Worm (Caenorhabditis elegans): ENCODE data around the gene C18A11.4.
A peak's percentile ranks its signal among the peaks of the same experiment; 100 is the strongest.

C18A11.4 gene

DNA sequence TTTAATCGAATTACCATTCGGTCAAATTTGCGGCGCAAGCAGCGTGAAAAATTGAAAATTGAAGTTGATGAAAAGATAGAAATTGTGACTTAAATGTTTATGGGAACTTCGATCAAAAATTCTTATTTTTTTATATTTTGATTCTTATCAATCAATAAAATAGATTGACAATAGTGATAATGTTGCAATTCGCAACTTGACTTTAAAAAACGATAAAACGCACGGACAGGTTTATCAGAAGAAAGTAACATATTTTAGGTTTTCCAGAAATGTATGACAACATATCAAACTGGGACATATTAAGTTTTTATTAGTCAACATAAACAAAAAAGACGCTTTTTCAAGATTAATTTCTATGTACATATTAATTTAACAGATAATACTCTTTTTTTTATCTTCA lies 38.0 kb downstream of the C18A11.4 start:
- TF ChIP-seq flh-1 (GFP tag; optimal IDR thresholded peaks at IDR 0.05) (no peak), elt-1 (tag; optimal IDR thresholded peaks at IDR 0.05; ENCODE audit: borderline replicate concordance, insufficient read depth) (no peak), lin-13 (tag; optimal IDR thresholded peaks at IDR 0.05) (no peak), ceh-39 (tag; optimal IDR thresholded peaks at IDR 0.05) (no peak), hlh-1 (tag; optimal IDR thresholded peaks at IDR 0.05) (no peak)

- no peak for TF ChIP-seq lsy-2 (tag; optimal IDR thresholded peaks at IDR 0.05)
- TF ChIP-seq hlh-1 (tag; optimal IDR thresholded peaks at IDR 0.05): no peak
- TF ChIP-seq elt-1 (tag; optimal IDR thresholded peaks at IDR 0.05; ENCODE audit: borderline replicate concordance, insufficient read depth): peak; percentile 9
- TF ChIP-seq mab-5 (tag; optimal IDR thresholded peaks at IDR 0.05): no peak
Observed at ce11 chrX:8083919-8084318, 38.6 kb downstream of the C18A11.4 start, which contains the start of gene K07E3.4. Gene K07E3.4, minus strand, starts transcription at chrX:8084018.

DNA sequence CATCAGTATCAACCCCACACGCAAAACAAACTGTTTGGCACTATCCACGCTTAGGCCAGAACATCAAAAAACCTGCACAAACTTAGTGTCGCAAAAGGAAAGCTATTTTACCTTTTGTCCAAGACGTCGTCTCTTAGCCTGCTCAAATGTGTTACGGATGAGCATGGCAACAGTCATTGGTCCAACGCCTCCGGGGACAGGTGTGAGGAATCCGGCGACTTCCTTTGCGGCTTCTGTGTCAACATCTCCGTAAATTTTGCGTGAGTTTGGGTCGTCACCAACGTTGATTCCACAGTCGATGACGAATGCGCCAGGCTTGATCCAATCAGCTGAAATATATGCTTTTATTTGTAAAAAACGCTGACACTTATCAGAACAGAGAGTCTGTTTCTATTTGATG lies 39.4 kb downstream of the C18A11.4 start:
- no peak for TF ChIP-seq ceh-83 (GFP tag; optimal IDR thresholded peaks at IDR 0.05)
- no peak for TF ChIP-seq lin-32 (GFP tag; optimal IDR thresholded peaks at IDR 0.05)
- no peak for TF ChIP-seq unc-39 (tag; optimal IDR thresholded peaks at IDR 0.05)
- no peak for TF ChIP-seq blmp-1 (tag; optimal IDR thresholded peaks at IDR 0.05)
- no peak for TF ChIP-seq ceh-39 (tag; optimal IDR thresholded peaks at IDR 0.05)
- TF ChIP-seq zip-8 (tag; optimal IDR thresholded peaks at IDR 0.05): no peak
- TF ChIP-seq hlh-1 (tag; optimal IDR thresholded peaks at IDR 0.05): no peak
- no peak for TF ChIP-seq unc-62 (GFP tag; optimal IDR thresholded peaks at IDR 0.05)
- no peak for TF ChIP-seq elt-1 (tag; optimal IDR thresholded peaks at IDR 0.05; ENCODE audit: borderline replicate concordance, insufficient read depth)
- TF ChIP-seq unc-120 (tag; optimal IDR thresholded peaks at IDR 0.05; ENCODE audit: poor library complexity, severe bottlenecking): no peak

ce11 chrX:8086450-8086724 lies 41.1 kb downstream of the C18A11.4 start, which contains the start of gene dao-3:
Gene dao-3, minus strand, starts transcription at chrX:8086550.
- TF ChIP-seq sptf-1 (tag; optimal IDR thresholded peaks at IDR 0.05): no peak
- no peak for TF ChIP-seq mls-2 (tag; optimal IDR thresholded peaks at IDR 0.05)
- no peak for TF ChIP-seq ham-2 (GFP tag; optimal IDR thresholded peaks at IDR 0.05)
- no peak for TF ChIP-seq drap-1 (GFP tag; optimal IDR thresholded peaks at IDR 0.05)
- no peak for TF ChIP-seq pha-4 (tag; optimal IDR thresholded peaks at IDR 0.05)
- TF ChIP-seq lsy-2 (tag; optimal IDR thresholded peaks at IDR 0.05): no peak
- TF ChIP-seq bed-3 (GFP tag; optimal IDR thresholded peaks at IDR 0.05): no peak
- TF ChIP-seq ces-1 (GFP tag; optimal IDR thresholded peaks at IDR 0.05): no peak

DNA sequence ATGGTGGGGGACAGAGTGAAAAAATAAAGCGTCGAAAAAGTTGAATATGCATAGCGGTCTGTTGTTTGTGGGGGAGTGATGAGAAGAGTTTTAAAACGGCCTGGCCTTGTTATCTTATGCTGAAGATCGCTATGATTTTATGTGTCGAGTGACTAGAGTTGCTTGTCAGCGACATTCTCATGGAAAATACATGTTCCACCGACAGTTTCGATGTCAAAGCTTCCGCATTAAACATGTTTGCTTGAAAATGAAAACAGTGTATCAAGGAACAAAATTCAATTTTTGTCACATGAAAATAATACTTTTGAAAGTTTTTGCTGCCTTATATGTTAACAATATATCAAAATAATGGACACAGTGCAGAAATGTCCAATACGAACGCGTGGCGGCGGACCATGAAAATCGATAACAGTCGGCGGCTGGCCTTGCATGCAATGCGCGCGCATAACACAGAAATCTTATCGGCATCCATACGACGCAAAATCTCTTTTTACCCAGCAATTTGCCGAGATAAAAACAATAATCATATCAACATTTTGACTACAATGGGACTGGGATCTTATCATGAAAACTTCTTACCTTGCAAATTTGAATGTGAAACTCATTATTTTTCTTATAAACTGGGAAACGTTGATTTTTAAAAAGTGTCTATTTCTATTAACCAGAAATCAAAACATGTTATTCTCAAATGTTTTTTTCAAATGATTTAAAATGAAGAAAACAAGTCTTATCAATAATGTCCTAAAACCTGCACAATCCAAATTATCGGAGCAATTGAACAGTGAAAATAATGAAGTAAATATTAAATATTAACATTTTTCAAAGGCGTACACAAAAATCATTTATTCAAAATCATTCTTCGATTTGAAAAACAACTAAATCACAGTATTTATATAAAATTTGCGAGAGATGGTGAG lies 41.7 kb downstream of the C18A11.4 start:
- TF ChIP-seq elt-1 (tag; optimal IDR thresholded peaks at IDR 0.05; ENCODE audit: borderline replicate concordance, insufficient read depth) (peak; percentile 65), unc-120 (tag; optimal IDR thresholded peaks at IDR 0.05; ENCODE audit: poor library complexity, severe bottlenecking) (no peak)

ce11 chrX:8088474-8088873 lies 43.2 kb downstream of the C18A11.4 start, which contains the start of gene vem-1:
Gene vem-1, minus strand, starts transcription at chrX:8088574.
- no peak for TF ChIP-seq elt-3 (tag; optimal IDR thresholded peaks at IDR 0.05)
- TF ChIP-seq mep-1 (tag; optimal IDR thresholded peaks at IDR 0.05): no peak
- no peak for TF ChIP-seq lin-13 (tag; optimal IDR thresholded peaks at IDR 0.05)
- no peak for TF ChIP-seq ces-1 (GFP tag; optimal IDR thresholded peaks at IDR 0.05)
- TF ChIP-seq flh-1 (GFP tag; optimal IDR thresholded peaks at IDR 0.05): no peak
- no peak for TF ChIP-seq bed-3 (GFP tag; optimal IDR thresholded peaks at IDR 0.05)
- TF ChIP-seq snpc-4 (tag; optimal IDR thresholded peaks at IDR 0.05): no peak
- TF ChIP-seq elt-1 (tag; optimal IDR thresholded peaks at IDR 0.05; ENCODE audit: borderline replicate concordance, insufficient read depth): no peak

ce11 chrX:8089266-8089909 lies 44.1 kb downstream of the C18A11.4 start:
- TF ChIP-seq unc-62 (GFP tag; optimal IDR thresholded peaks at IDR 0.05) (no peak), elt-3 (tag; optimal IDR thresholded peaks at IDR 0.05) (no peak), drap-1 (GFP tag; optimal IDR thresholded peaks at IDR 0.05) (no peak), zip-8 (tag; optimal IDR thresholded peaks at IDR 0.05) (no peak)
